Fruit fly (Drosophila melanogaster) whole organism, prepupa: ENCODE measurements around the gene Ssl2.
A peak's percentile ranks its signal among the peaks of the same experiment; 100 is the strongest.

ENCODE experiments used
- CG11294 ChIP-seq: fragments of 200-800 bp; sonication (Bioruptor generic); IDR thresholded peaks from 2 replicates; pipeline ENCODE4 v1.3.6; 2022; ENCODE audit warnings: missing biosample characterization, missing genetic modification characterization
- CG11902 ChIP-seq: fragments of 200-800 bp; sonication (Bioruptor generic); optimal IDR thresholded peaks from 3 replicates; lab custom pipeline; 2016; ENCODE audit warnings: missing biosample characterization, missing genetic modification characterization
- CG1621 ChIP-seq: fragments of 200-800 bp; sonication (Bioruptor generic); optimal IDR thresholded peaks from 3 replicates; lab custom pipeline; 2018; ENCODE audit warnings: missing biosample characterization, mild to moderate bottlenecking, missing genetic modification characterization
- CG16779 ChIP-seq: fragments of 200-800 bp; sonication (Bioruptor generic); optimal IDR thresholded peaks from 3 replicates; lab custom pipeline; 2017; ENCODE audit warnings: missing biosample characterization, mild to moderate bottlenecking, missing genetic modification characterization
- CG31627 ChIP-seq: fragments of 200-800 bp; sonication (Bioruptor generic); optimal IDR thresholded peaks from 3 replicates; lab custom pipeline; 2016; ENCODE audit warnings: missing biosample characterization, missing genetic modification characterization
- CG3919 ChIP-seq: fragments of 200-800 bp; sonication (Bioruptor generic); optimal IDR thresholded peaks from 3 replicates; lab custom pipeline; 2016; ENCODE audit warnings: missing biosample characterization, missing genetic modification characterization
- CG4318 ChIP-seq: fragments of 200-800 bp; sonication (Bioruptor generic); optimal IDR thresholded peaks from 3 replicates; lab custom pipeline; 2017; ENCODE audit warnings: missing biosample characterization, mild to moderate bottlenecking, missing genetic modification characterization
- CG6163 ChIP-seq: fragments of 200-800 bp; sonication (Bioruptor generic); IDR thresholded peaks from 3 replicates; pipeline ENCODE4 v1.3.6; 2022; ENCODE audit warnings: missing biosample characterization, missing genetic modification characterization
- CG6276 ChIP-seq: fragments of 200-800 bp; sonication (Bioruptor generic); optimal IDR thresholded peaks from 2 replicates; lab custom pipeline; 2017; ENCODE audit warnings: missing biosample characterization, mild to moderate bottlenecking, missing genetic modification characterization
- CG6792 ChIP-seq: fragments of 200-800 bp; sonication (Bioruptor generic); optimal IDR thresholded peaks from 3 replicates; lab custom pipeline; 2016; ENCODE audit warnings: missing biosample characterization, missing genetic modification characterization
- CG6808 ChIP-seq: fragments of 200-800 bp; sonication (Bioruptor generic); optimal IDR thresholded peaks from 3 replicates; lab custom pipeline; 2017; ENCODE audit warnings: missing biosample characterization, missing genetic modification characterization, mild to moderate bottlenecking, moderate library complexity, missing genetic modification reagents
- CG6854 ChIP-seq: fragments of 200-800 bp; sonication (Bioruptor generic); optimal IDR thresholded peaks from 2 replicates; lab custom pipeline; 2017; ENCODE audit warnings: missing biosample characterization, mild to moderate bottlenecking, missing genetic modification characterization
- CG7368 ChIP-seq: fragments of 200-800 bp; sonication (Bioruptor generic); optimal IDR thresholded peaks from 3 replicates; lab custom pipeline; 2016; ENCODE audit warnings: missing biosample characterization, missing genetic modification characterization
- CG8119 ChIP-seq: fragments of 200-800 bp; sonication (Bioruptor generic); IDR thresholded peaks from 3 replicates; pipeline ENCODE4 v1.3.6; 2022; ENCODE audit warnings: missing biosample characterization, missing genetic modification characterization
- CG8319 ChIP-seq: fragments of 200-800 bp; sonication (Bioruptor generic); optimal IDR thresholded peaks from 3 replicates; lab custom pipeline; 2016; ENCODE audit warnings: missing biosample characterization, missing genetic modification characterization
- CG8632 ChIP-seq: fragments of 200-800 bp; sonication (Bioruptor generic); optimal IDR thresholded peaks from 3 replicates; lab custom pipeline; 2016; ENCODE audit warnings: missing biosample characterization, missing genetic modification characterization
- Eip75B ChIP-seq: fragments of 200-800 bp; sonication (Bioruptor generic); optimal IDR thresholded peaks from 3 replicates; lab custom pipeline; 2016; ENCODE audit warnings: missing biosample characterization, missing genetic modification characterization
- Eip93F ChIP-seq: fragments of 200-800 bp; sonication (Bioruptor generic); optimal IDR thresholded peaks from 2 replicates; lab custom pipeline; 2016; ENCODE audit warnings: missing biosample characterization, mild to moderate bottlenecking, missing genetic modification characterization
- Ets21C ChIP-seq: fragments of 200-800 bp; sonication (Bioruptor generic); optimal IDR thresholded peaks from 3 replicates; lab custom pipeline; 2016; ENCODE audit warnings: missing biosample characterization, missing genetic modification characterization
- Ets96B ChIP-seq: fragments of 200-800 bp; optimal IDR thresholded peaks from 2 replicates; lab custom pipeline; 2019; ENCODE audit warnings: missing biosample characterization, mild to moderate bottlenecking, missing genetic modification characterization, moderate library complexity
- Gug ChIP-seq: fragments of 200-800 bp; sonication (Bioruptor generic); IDR thresholded peaks from 2 replicates; pipeline ENCODE4 v1.3.6; 2022; ENCODE audit warnings: missing biosample characterization, missing genetic modification characterization
- Hr39 ChIP-seq: fragments of 200-800 bp; sonication (Bioruptor generic); optimal IDR thresholded peaks from 2 replicates; lab custom pipeline; 2016; ENCODE audit warnings: missing biosample characterization, missing genetic modification characterization
- Hr4 ChIP-seq: fragments of 200-800 bp; sonication (Bioruptor generic); optimal IDR thresholded peaks from 3 replicates; lab custom pipeline; 2016; ENCODE audit warnings: missing biosample characterization, missing genetic modification characterization
- Lpt ChIP-seq: fragments of 200-800 bp; sonication (Bioruptor generic); optimal IDR thresholded peaks from 3 replicates; lab custom pipeline; 2016; ENCODE audit warnings: missing biosample characterization, missing genetic modification characterization
- Met ChIP-seq: fragments of 200-800 bp; sonication (Bioruptor generic); optimal IDR thresholded peaks from 3 replicates; lab custom pipeline; 2016; ENCODE audit warnings: missing biosample characterization, missing genetic modification characterization
- OdsH ChIP-seq: fragments of 200-800 bp; sonication (Bioruptor generic); optimal IDR thresholded peaks from 3 replicates; lab custom pipeline; 2016; ENCODE audit warnings: missing biosample characterization, missing genetic modification characterization
- Smox ChIP-seq: fragments of 200-800 bp; sonication (Bioruptor generic); optimal IDR thresholded peaks from 3 replicates; lab custom pipeline; 2016; ENCODE audit warnings: missing biosample characterization, missing genetic modification characterization
- Sox14 ChIP-seq: fragments of 200-800 bp; sonication (Bioruptor generic); optimal IDR thresholded peaks from 3 replicates; lab custom pipeline; 2016; ENCODE audit warnings: missing biosample characterization, missing genetic modification characterization
- Sox15 ChIP-seq: fragments of 200-800 bp; sonication (Bioruptor generic); optimal IDR thresholded peaks from 3 replicates; lab custom pipeline; 2016; ENCODE audit warnings: missing biosample characterization, missing genetic modification characterization
- achi ChIP-seq: fragments of 200-800 bp; sonication (Bioruptor generic); optimal IDR thresholded peaks from 3 replicates; lab custom pipeline; 2016; ENCODE audit warnings: missing biosample characterization, missing genetic modification characterization
- acj6 ChIP-seq: fragments of 200-800 bp; sonication (Bioruptor generic); optimal IDR thresholded peaks from 3 replicates; lab custom pipeline; 2016; ENCODE audit warnings: missing biosample characterization, missing genetic modification characterization
- cyc ChIP-seq: fragments of 200-800 bp; sonication (Bioruptor generic); optimal IDR thresholded peaks from 3 replicates; lab custom pipeline; 2016; ENCODE audit warnings: missing biosample characterization, missing genetic modification characterization
- dsx ChIP-seq: fragments of 200-800 bp; optimal IDR thresholded peaks from 3 replicates; lab custom pipeline; 2019; ENCODE audit warnings: missing biosample characterization, mild to moderate bottlenecking, missing genetic modification characterization, moderate library complexity; ENCODE audit not compliant: poor library complexity, severe bottlenecking
- eg ChIP-seq: fragments of 200-800 bp; sonication (Bioruptor generic); IDR thresholded peaks from 3 replicates; pipeline ENCODE4 v1.3.6; 2022; ENCODE audit warnings: missing biosample characterization, missing genetic modification characterization
- esn ChIP-seq: fragments of 200-800 bp; sonication (Bioruptor generic); optimal IDR thresholded peaks from 2 replicates; lab custom pipeline; 2016; ENCODE audit warnings: missing biosample characterization, mild to moderate bottlenecking, missing genetic modification characterization, moderate library complexity
- fd85E ChIP-seq: fragments of 200-800 bp; sonication (Bioruptor generic); optimal IDR thresholded peaks from 3 replicates; lab custom pipeline; 2016; ENCODE audit warnings: missing biosample characterization, missing genetic modification characterization
- fkh ChIP-seq: fragments of 200-800 bp; sonication (Bioruptor generic); optimal IDR thresholded peaks from 3 replicates; lab custom pipeline; 2017; ENCODE audit warnings: missing biosample characterization, mild to moderate bottlenecking, missing genetic modification characterization, moderate library complexity
- lz ChIP-seq: fragments of 200-800 bp; sonication (Bioruptor generic); optimal IDR thresholded peaks from 3 replicates; lab custom pipeline; 2016; ENCODE audit warnings: missing biosample characterization, missing genetic modification characterization
- net ChIP-seq: fragments of 200-800 bp; sonication (Bioruptor generic); optimal IDR thresholded peaks from 3 replicates; lab custom pipeline; 2016; ENCODE audit warnings: missing biosample characterization, missing genetic modification characterization
- pdm3 ChIP-seq: fragments of 200-800 bp; sonication (Bioruptor generic); optimal IDR thresholded peaks from 3 replicates; lab custom pipeline; 2016; ENCODE audit warnings: missing biosample characterization, missing genetic modification characterization
- salr ChIP-seq, 2 experiments: fragments of 200-800 bp; sonication (Bioruptor generic); optimal IDR thresholded peaks; 3 replicates each; lab custom pipeline; 2016 to 2018; ENCODE audit warnings: missing biosample characterization in 2 of 2, missing genetic modification characterization in 2 of 2, mild to moderate bottlenecking in 1 of 2
- spab ChIP-seq: fragments of 200-800 bp; sonication (Bioruptor generic); optimal IDR thresholded peaks from 2 replicates; lab custom pipeline; 2017; ENCODE audit warnings: missing biosample characterization, mild to moderate bottlenecking, missing genetic modification characterization, missing genetic modification reagents
- ss ChIP-seq, 2 experiments: fragments of 200-800 bp; sonication (Bioruptor generic); optimal IDR thresholded peaks; 2 replicates in 1 of 2; 3 replicates in 1 of 2; lab custom pipeline; 2017 to 2018; ENCODE audit warnings: mild to moderate bottlenecking in 2 of 2, missing biosample characterization in 2 of 2, missing genetic modification characterization in 2 of 2, moderate library complexity in 1 of 2
- svp ChIP-seq: fragments of 200-800 bp; sonication (Bioruptor generic); peaks from one replicate; lab custom pipeline; 2016; ENCODE audit warnings: missing biosample characterization, missing genetic modification characterization
- vri ChIP-seq: fragments of 200-800 bp; sonication (Bioruptor generic); optimal IDR thresholded peaks from 3 replicates; lab custom pipeline; 2016; ENCODE audit warnings: missing biosample characterization, mild to moderate bottlenecking, missing genetic modification characterization

Gene Ssl2

DNA sequence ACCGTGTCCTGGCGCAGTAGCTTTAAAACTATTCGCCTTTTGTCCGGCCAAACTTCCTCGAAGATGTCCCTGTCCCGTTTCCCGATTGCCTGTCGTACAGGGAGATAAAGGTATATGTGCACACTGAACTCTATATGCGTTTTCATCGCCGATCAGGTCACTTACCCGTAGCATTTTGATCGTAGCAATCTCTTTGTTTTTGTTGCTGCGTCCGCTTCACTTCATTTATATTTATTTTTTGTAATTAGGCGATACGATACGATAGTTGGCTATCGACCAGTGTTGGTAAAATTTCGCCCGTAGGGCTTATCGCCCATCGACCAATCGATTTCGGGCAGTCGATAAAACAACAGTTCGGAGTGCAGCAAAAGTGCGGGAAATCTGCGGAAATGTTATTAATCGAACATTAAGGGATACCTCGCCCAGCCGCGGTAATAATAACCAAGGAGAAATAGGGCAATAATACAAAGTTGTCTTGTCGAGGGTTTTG is 30.3 kb upstream of the Ssl2 start, which contains the start of the genes Cul5 and Bicra (continued):
- no peak for TF ChIP-seq spab (GFP tag; lab: Kevin White, UChicago)
- TF ChIP-seq esn (GFP tag; lab: Kevin White, UChicago): no peak
- TF ChIP-seq net (GFP tag; lab: Kevin White, UChicago): no peak
- TF ChIP-seq Ets21C: no peak
- peak; percentile 48 for TF ChIP-seq CG16779
- peak; percentile 45 for TF ChIP-seq vri (GFP tag; lab: Kevin White, UChicago)
- no peak for TF ChIP-seq CG6792
- no peak for TF ChIP-seq CG31627 (GFP tag; lab: Kevin White, UChicago)
- no peak for TF ChIP-seq CG11902 (GFP tag; lab: Kevin White, UChicago)
- TF ChIP-seq salr (GFP tag; optimal IDR thresholded peaks at IDR 0.05; lab: Kevin White, UChicago): no peak
- TF ChIP-seq CG3919 (GFP tag; lab: Kevin White, UChicago): no peak
- TF ChIP-seq Met (GFP tag; lab: Kevin White, UChicago): no peak
- no peak for TF ChIP-seq Hr39 (GFP tag; lab: Kevin White, UChicago)
- TF ChIP-seq CG4318 (GFP tag; lab: Kevin White, UChicago): no peak
- TF ChIP-seq CG6854: peak; percentile 12
- TF ChIP-seq CG8119 (GFP tag; lab: Robert Waterston, UW): no peak
- TF ChIP-seq eg (GFP tag; lab: Robert Waterston, UW): no peak
- TF ChIP-seq CG8632: no peak
- no peak for TF ChIP-seq OdsH (GFP tag; lab: Kevin White, UChicago)
- TF ChIP-seq fd85E (GFP tag; lab: Kevin White, UChicago): no peak
- TF ChIP-seq Eip75B (GFP tag; lab: Kevin White, UChicago): no peak
- peak; percentile 39 to 54 for TF ChIP-seq ss (GFP tag; optimal IDR thresholded peaks at IDR 0.05; lab: Kevin White, UChicago)
- no peak for TF ChIP-seq CG6276 (GFP tag; lab: Kevin White, UChicago)
- no peak for TF ChIP-seq Lpt

DNA sequence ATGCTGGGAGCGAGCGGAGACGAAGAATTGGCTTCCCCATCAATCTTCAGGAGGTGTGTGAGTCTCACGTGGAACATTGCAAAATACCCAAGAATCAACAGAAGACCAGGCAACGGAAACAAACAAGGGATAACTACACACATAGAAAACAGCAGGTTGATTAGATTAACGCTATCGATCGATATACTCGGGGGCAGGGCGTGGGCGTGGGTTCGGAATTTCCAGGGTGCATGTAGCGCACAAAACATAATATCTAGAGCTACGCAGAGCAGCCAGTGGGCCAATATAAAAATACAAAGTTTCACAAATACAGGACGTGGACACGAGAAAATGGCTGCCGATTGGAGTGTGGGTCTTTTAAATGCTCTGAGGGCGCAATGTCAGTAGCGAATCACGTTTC is 26.9 kb upstream of the Ssl2 start:
- no peak for TF ChIP-seq Ets96B (tag; lab: Kevin White, UChicago)
- no peak for TF ChIP-seq Smox (GFP tag; lab: Kevin White, UChicago)
- TF ChIP-seq Sox14: no peak
- no peak for TF ChIP-seq spab (GFP tag; lab: Kevin White, UChicago)
- no peak for TF ChIP-seq Sox15 (GFP tag; lab: Kevin White, UChicago)
- TF ChIP-seq fkh (GFP tag; lab: Kevin White, UChicago): no peak
- no peak for TF ChIP-seq CG8632
- no peak for TF ChIP-seq acj6 (GFP tag; lab: Kevin White, UChicago)
- no peak for TF ChIP-seq pdm3
- no peak for TF ChIP-seq svp (GFP tag; lab: Kevin White, UChicago)
- TF ChIP-seq CG11902 (GFP tag; lab: Kevin White, UChicago): no peak
- TF ChIP-seq CG6854: no peak
- TF ChIP-seq CG11294 (GFP tag; lab: Robert Waterston, UW): no peak
- no peak for TF ChIP-seq esn (GFP tag; lab: Kevin White, UChicago)
- no peak for TF ChIP-seq CG8319 (GFP tag; lab: Kevin White, UChicago)
- TF ChIP-seq cyc: no peak
- TF ChIP-seq OdsH (GFP tag; lab: Kevin White, UChicago): no peak
- TF ChIP-seq, all 60 proteins: peak for 0

DNA sequence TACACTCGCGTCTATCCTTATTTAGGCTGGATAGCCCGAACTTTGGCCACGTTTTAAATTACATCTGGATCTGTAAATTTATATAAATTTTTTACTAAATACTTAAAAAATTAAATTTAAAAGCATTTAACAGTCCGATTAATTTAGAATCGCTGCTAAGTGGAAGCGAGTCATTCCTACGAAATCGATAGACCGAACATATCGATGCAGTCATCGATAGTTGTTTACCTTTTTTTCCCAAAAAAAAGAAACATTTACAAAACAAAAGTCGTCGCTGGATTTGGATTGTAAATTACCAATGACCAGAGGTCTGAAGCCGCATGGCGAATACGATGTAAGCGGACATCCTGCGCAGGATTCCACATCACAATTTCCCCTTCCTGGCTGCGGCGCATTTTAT is 23.3 kb upstream of the Ssl2 start, which contains the start of gene Sirt7:
TSS of gene Sirt7 (plus strand) at position 218 of the 400 bp plus-strand sequence.
- TF ChIP-seq ss (GFP tag; optimal IDR thresholded peaks at IDR 0.05; lab: Kevin White, UChicago) (peak in 1 of 2 experiments; percentile 76), CG6792 (no peak), Ets21C (no peak), dsx (peak; percentile 74), Gug (GFP tag; lab: Robert Waterston, UW) (peak; percentile 49), CG1621 (tag; lab: Kevin White, UChicago) (peak; percentile 76), Eip93F (GFP tag; lab: Kevin White, UChicago) (peak; percentile 62), CG7368 (no peak), OdsH (GFP tag; lab: Kevin White, UChicago) (no peak), Lpt (no peak), fd85E (GFP tag; lab: Kevin White, UChicago) (no peak), esn (GFP tag; lab: Kevin White, UChicago) (peak; percentile 13), spab (GFP tag; lab: Kevin White, UChicago) (peak; percentile 60), fkh (GFP tag; lab: Kevin White, UChicago) (peak; percentile 92), eg (GFP tag; lab: Robert Waterston, UW) (peak; percentile 91), CG8119 (GFP tag; lab: Robert Waterston, UW) (peak; percentile 76; the same call in 2 of the 3 replicates), lz (no peak), CG3919 (GFP tag; lab: Kevin White, UChicago) (no peak), Hr4 (GFP tag; lab: Kevin White, UChicago) (no peak), Eip75B (GFP tag; lab: Kevin White, UChicago) (no peak), vri (GFP tag; lab: Kevin White, UChicago) (no peak), CG6808 (GFP tag; lab: Kevin White, UChicago) (no peak), CG6854 (peak; percentile 41), CG6163 (peak; percentile 88), CG16779 (peak; percentile 74), achi (GFP tag; lab: Kevin White, UChicago) (no peak), net (GFP tag; lab: Kevin White, UChicago) (peak; percentile 66), pdm3 (no peak), CG4318 (GFP tag; lab: Kevin White, UChicago) (no peak), Hr39 (GFP tag; lab: Kevin White, UChicago) (no peak)
